Fruit fly (Drosophila melanogaster): ENCODE measurements around the gene bbg.

Gene bbg

dm6 chr3L:14553891-14554303 is 17.8 kb upstream of the bbg start:
- TF ChIP-seq Eip78C (GFP tag): peak; percentile 53
- no peak for TF ChIP-seq salr (GFP tag; optimal IDR thresholded peaks at IDR 0.05)

dm6 chr3L:14552925-14553239 is 16.8 kb upstream of the bbg start:
- peak; percentile 10 for TF ChIP-seq Blimp-1 (GFP tag; optimal IDR thresholded peaks at IDR 0.05)
- peak; percentile 61 for TF ChIP-seq Met (GFP tag; optimal IDR thresholded peaks at IDR 0.05)
- peak; percentile 93 for TF ChIP-seq CG11762 (GFP tag; optimal IDR thresholded peaks at IDR 0.05; ENCODE audit: insufficient read depth)
- TF ChIP-seq CG7368 (GFP tag; optimal IDR thresholded peaks at IDR 0.05): peak; percentile 93
- peak; percentile 93 for TF ChIP-seq CG8319 (GFP tag; optimal IDR thresholded peaks at IDR 0.05)
- peak; percentile 26 for TF ChIP-seq vri (GFP tag; optimal IDR thresholded peaks at IDR 0.05)
- TF ChIP-seq Eip75B (GFP tag; optimal IDR thresholded peaks at IDR 0.05): peak; percentile 97
- peak; percentile 98 for TF ChIP-seq Ets96B (tag; optimal IDR thresholded peaks at IDR 0.05)
- peak; percentile 89 for TF ChIP-seq CG34406 (GFP tag; optimal IDR thresholded peaks at IDR 0.05)
- TF ChIP-seq Eip78C (GFP tag): peak; percentile 99
- peak; percentile 96 for TF ChIP-seq achi (GFP tag; optimal IDR thresholded peaks at IDR 0.05)
- TF ChIP-seq svp (GFP tag): peak; percentile 65
- TF ChIP-seq CG1621 (tag; optimal IDR thresholded peaks at IDR 0.05): peak; percentile 98
- TF ChIP-seq lz (GFP tag; optimal IDR thresholded peaks at IDR 0.05): peak; percentile 76
- peak; percentile 97 for TF ChIP-seq dsx (GFP tag; optimal IDR thresholded peaks at IDR 0.05; ENCODE audit: poor library complexity, severe bottlenecking)
- TF ChIP-seq fd85E (GFP tag; optimal IDR thresholded peaks at IDR 0.05): peak; percentile 80
- TF ChIP-seq CG9139 (GFP tag; optimal IDR thresholded peaks at IDR 0.05): peak; percentile 95
- TF ChIP-seq CG11902 (GFP tag; optimal IDR thresholded peaks at IDR 0.05): peak; percentile 85
- peak; percentile 98 for TF ChIP-seq CG10631 (GFP tag; optimal IDR thresholded peaks at IDR 0.05)
- TF ChIP-seq acj6 (GFP tag; optimal IDR thresholded peaks at IDR 0.05): peak; percentile 96
- peak; percentile 63 for TF ChIP-seq cyc (GFP tag; optimal IDR thresholded peaks at IDR 0.05)
- TF ChIP-seq CG8632 (GFP tag; optimal IDR thresholded peaks at IDR 0.05): peak; percentile 91
- TF ChIP-seq CG6854 (GFP tag; optimal IDR thresholded peaks at IDR 0.05): no peak
- peak; percentile 54 for TF ChIP-seq Hr39 (GFP tag; optimal IDR thresholded peaks at IDR 0.05)
- peak; percentile 94 for TF ChIP-seq net (GFP tag; optimal IDR thresholded peaks at IDR 0.05)
- TF ChIP-seq salr (GFP tag; optimal IDR thresholded peaks at IDR 0.05): peak; percentile 92 to 96
- peak; percentile 95 for TF ChIP-seq Lpt (GFP tag; optimal IDR thresholded peaks at IDR 0.05)
- TF ChIP-seq CG8119 (GFP tag; IDR thresholded peaks at IDR 0.05): peak; percentile 94
- TF ChIP-seq CG4318 (GFP tag; optimal IDR thresholded peaks at IDR 0.05): peak; percentile 90
- TF ChIP-seq Sox102F (GFP tag; optimal IDR thresholded peaks at IDR 0.05): peak; percentile 54
- peak; percentile 97 for TF ChIP-seq CG10669 (GFP tag; optimal IDR thresholded peaks at IDR 0.05)
- TF ChIP-seq Hr4 (GFP tag; optimal IDR thresholded peaks at IDR 0.05): peak; percentile 94
- no peak for TF ChIP-seq Eip93F (GFP tag; optimal IDR thresholded peaks at IDR 0.05)
- peak; percentile 96 for TF ChIP-seq OdsH (GFP tag; optimal IDR thresholded peaks at IDR 0.05)
- TF ChIP-seq Gug (GFP tag; IDR thresholded peaks at IDR 0.05): peak; percentile 87
- peak; percentile 98 for TF ChIP-seq CG6163 (GFP tag; IDR thresholded peaks at IDR 0.05)
- TF ChIP-seq ss (GFP tag; optimal IDR thresholded peaks at IDR 0.05): peak; percentile 97 to 98
- TF ChIP-seq CG11294 (GFP tag; IDR thresholded peaks at IDR 0.05): peak; percentile 80
- TF ChIP-seq spab (GFP tag; optimal IDR thresholded peaks at IDR 0.05): peak; percentile 98
- peak; percentile 85 for TF ChIP-seq Sox15 (GFP tag; optimal IDR thresholded peaks at IDR 0.05)
- peak; percentile 94 for TF ChIP-seq CG3032 (tag; optimal IDR thresholded peaks at IDR 0.05)
- TF ChIP-seq Smox (GFP tag; optimal IDR thresholded peaks at IDR 0.05): peak; percentile 51
- TF ChIP-seq fkh (GFP tag; optimal IDR thresholded peaks at IDR 0.05): no peak
- peak; percentile 93 for TF ChIP-seq CG6792 (GFP tag; optimal IDR thresholded peaks at IDR 0.05)
- TF ChIP-seq eg (GFP tag; IDR thresholded peaks at IDR 0.05): peak; percentile 92
- peak; percentile 76 for TF ChIP-seq esn (GFP tag; optimal IDR thresholded peaks at IDR 0.05)
- TF ChIP-seq dac (GFP tag; optimal IDR thresholded peaks at IDR 0.05): peak; percentile 90
- TF ChIP-seq CG3919 (GFP tag; optimal IDR thresholded peaks at IDR 0.05): peak; percentile 98
- peak; percentile 95 for TF ChIP-seq CG15336 (GFP tag; IDR thresholded peaks at IDR 0.05)
- TF ChIP-seq CG16779 (tag; optimal IDR thresholded peaks at IDR 0.05): peak; percentile 95

All from whole organism, prepupa.